Worm (Caenorhabditis elegans): ENCODE results near the gene lsy-2.

DNA sequence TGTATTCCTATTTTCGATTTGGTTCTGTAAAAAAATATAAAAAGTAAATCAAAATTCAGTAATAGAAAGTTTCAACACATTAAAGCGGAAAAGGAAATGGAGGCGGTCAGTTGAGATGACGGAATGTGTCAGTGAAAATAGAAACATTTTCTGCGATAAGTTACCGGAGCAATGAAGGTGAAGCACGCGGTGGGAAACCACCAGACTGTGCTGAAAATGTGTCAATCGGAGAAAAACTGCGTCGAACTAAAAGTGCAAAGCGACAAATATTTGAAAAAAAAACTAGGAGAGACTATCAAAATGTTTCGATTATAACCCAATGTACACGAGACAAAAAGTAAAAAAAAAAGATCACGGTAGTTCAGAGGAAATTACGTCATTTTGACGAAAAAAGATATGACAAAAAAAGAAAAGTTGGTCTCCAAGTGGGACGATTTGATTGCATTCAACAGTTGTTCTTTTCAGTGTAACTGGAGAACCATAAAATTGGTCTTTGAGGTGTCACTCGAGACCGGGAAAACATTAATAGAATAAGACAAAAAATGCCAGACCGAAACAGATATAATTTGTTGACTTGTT is 19.0 kb upstream of the lsy-2 start, which contains the start of gene acl-4:
- TF ChIP-seq W03F9.2 (tag; optimal IDR thresholded peaks at IDR 0.05) (no peak), him-1 (tag; optimal IDR thresholded peaks at IDR 0.05) (no peak)
